Fruit fly (Drosophila melanogaster) whole organism, embryonic: ENCODE measurements around the gene CG5910.

ENCODE experiments used
- Abd-B ChIP-seq: fragments of 200-800 bp; sonication (Bioruptor generic); optimal IDR thresholded peaks from 2 replicates; lab custom pipeline; 2018; ENCODE audit warnings: missing biosample characterization, mild to moderate bottlenecking, missing genetic modification characterization, moderate library complexity
- CG10209 ChIP-seq: fragments of 200-800 bp; sonication (Bioruptor generic); optimal IDR thresholded peaks from 3 replicates; lab custom pipeline; 2017; ENCODE audit warnings: missing biosample characterization, mild to moderate bottlenecking, missing genetic modification characterization, missing genetic modification reagents
- CG10321 ChIP-seq: fragments of 200-800 bp; sonication (Bioruptor generic); IDR thresholded peaks from 2 replicates; pipeline ENCODE4 v1.3.6; 2022; ENCODE audit warnings: missing biosample characterization, missing genetic modification characterization
- CG10431 ChIP-seq: fragments of 200-800 bp; sonication (Bioruptor generic); optimal IDR thresholded peaks from 3 replicates; lab custom pipeline; 2018; ENCODE audit warnings: missing biosample characterization, mild to moderate bottlenecking, missing genetic modification characterization
- CG10654 ChIP-seq: fragments of 200-800 bp; sonication (Bioruptor generic); optimal IDR thresholded peaks from 2 replicates; lab custom pipeline; 2016; ENCODE audit warnings: missing biosample characterization, missing genetic modification characterization
- CG11456 ChIP-seq: fragments of 200-800 bp; sonication (Bioruptor generic); IDR thresholded peaks from 3 replicates; pipeline ENCODE4 v1.3.6; 2022; ENCODE audit warnings: missing biosample characterization, missing genetic modification characterization
- CG12236 ChIP-seq: fragments of 200-800 bp; sonication (Bioruptor generic); optimal IDR thresholded peaks from 2 replicates; lab custom pipeline; 2016; ENCODE audit warnings: missing biosample characterization, missing genetic modification characterization
- CG15696 ChIP-seq: fragments of 200-800 bp; sonication (Bioruptor generic); optimal IDR thresholded peaks from 2 replicates; lab custom pipeline; 2019; ENCODE audit warnings: missing biosample characterization, mild to moderate bottlenecking, missing genetic modification characterization, moderate library complexity
- CG1602 ChIP-seq: fragments of 200-800 bp; sonication (Bioruptor generic); optimal IDR thresholded peaks from 3 replicates; lab custom pipeline; 2016; ENCODE audit warnings: missing biosample characterization, missing genetic modification characterization
- CG16779 ChIP-seq: fragments of 200-800 bp; sonication (Bioruptor generic); IDR thresholded peaks from 2 replicates; pipeline ENCODE4 v1.3.6; 2022; ENCODE audit warnings: missing biosample characterization, missing genetic modification characterization
- CG17186 ChIP-seq: fragments of 200-800 bp; sonication (Bioruptor generic); optimal IDR thresholded peaks from 3 replicates; lab custom pipeline; 2017; ENCODE audit warnings: missing biosample characterization, missing genetic modification reagents, missing genetic modification characterization
- CG17612 ChIP-seq: fragments of 200-800 bp; sonication (Bioruptor generic); IDR thresholded peaks from 2 replicates; pipeline ENCODE4 v1.3.6; 2022; ENCODE audit warnings: missing biosample characterization, missing genetic modification characterization
- CG17802 ChIP-seq: fragments of 200-800 bp; sonication (Bioruptor generic); optimal IDR thresholded peaks from 2 replicates; lab custom pipeline; 2018; ENCODE audit warnings: missing biosample characterization, mild to moderate bottlenecking, missing genetic modification characterization, moderate library complexity
- CG2202 ChIP-seq: fragments of 200-800 bp; sonication (Bioruptor generic); optimal IDR thresholded peaks from 2 replicates; lab custom pipeline; 2018; ENCODE audit warnings: missing biosample characterization, mild to moderate bottlenecking, missing genetic modification characterization
- CG2875 ChIP-seq: fragments of 200-800 bp; sonication (Bioruptor generic); optimal IDR thresholded peaks from 2 replicates; lab custom pipeline; 2017; ENCODE audit warnings: missing biosample characterization, mild to moderate bottlenecking, missing genetic modification characterization, missing genetic modification reagents
- CG34422 ChIP-seq: fragments of 200-800 bp; sonication (Bioruptor generic); IDR thresholded peaks from 3 replicates; pipeline ENCODE4 v1.3.6; 2022; ENCODE audit warnings: missing biosample characterization, missing genetic modification characterization
- CG4282 ChIP-seq: fragments of 200-800 bp; sonication (Bioruptor generic); optimal IDR thresholded peaks from 2 replicates; lab custom pipeline; 2016; ENCODE audit warnings: missing biosample characterization, missing genetic modification characterization
- CG4820 ChIP-seq: fragments of 200-800 bp; sonication (Bioruptor generic); optimal IDR thresholded peaks from 3 replicates; lab custom pipeline; 2016; ENCODE audit warnings: missing biosample characterization, missing genetic modification characterization
- CG6689 ChIP-seq: fragments of 200-800 bp; sonication (Bioruptor generic); IDR thresholded peaks from 2 replicates; pipeline ENCODE4 v1.3.6; 2022; ENCODE audit warnings: missing biosample characterization, missing genetic modification characterization
- CG6813 ChIP-seq: fragments of 200-800 bp; sonication (Bioruptor generic); optimal IDR thresholded peaks from 2 replicates; lab custom pipeline; 2017; ENCODE audit warnings: missing biosample characterization, missing genetic modification characterization, mild to moderate bottlenecking, moderate library complexity, missing genetic modification reagents
- Dek ChIP-seq: fragments of 200-800 bp; sonication (Bioruptor generic); optimal IDR thresholded peaks from 3 replicates; lab custom pipeline; 2019; ENCODE audit warnings: missing biosample characterization, mild to moderate bottlenecking, missing genetic modification characterization, moderate library complexity
- Dip3 ChIP-seq: fragments of 200-800 bp; sonication (Bioruptor generic); optimal IDR thresholded peaks from 3 replicates; lab custom pipeline; 2016; ENCODE audit warnings: missing biosample characterization, missing genetic modification characterization
- Ets97D ChIP-seq: fragments of 200-800 bp; sonication (Bioruptor generic); optimal IDR thresholded peaks from 3 replicates; lab custom pipeline; 2016; ENCODE audit warnings: missing biosample characterization, missing genetic modification characterization
- Stat92E ChIP-seq, 3 experiments: fragments of >200 bp in 2 of 3; fragments of 200-800 bp in 1 of 3; sonication (Bioruptor generic) in 1 of 3; optimal IDR thresholded peaks; 2 replicates each; lab custom pipeline; 2017 to 2019; ENCODE audit warnings: missing biosample characterization in 3 of 3, missing genetic modification characterization in 3 of 3, mild to moderate bottlenecking in 1 of 3, moderate library complexity in 1 of 3
- Taf1 ChIP-seq: fragments of 200-800 bp; sonication (Bioruptor generic); IDR thresholded peaks from 2 replicates; pipeline ENCODE4 v1.3.6; 2022; ENCODE audit warnings: missing biosample characterization, missing genetic modification characterization
- Tbp ChIP-seq: fragments of >200 bp; optimal IDR thresholded peaks from 2 replicates; lab custom pipeline; 2018; ENCODE audit warnings: missing biosample characterization, missing genetic modification characterization
- Vsx1 ChIP-seq: fragments of 200-800 bp; sonication (Bioruptor generic); optimal IDR thresholded peaks from 2 replicates; lab custom pipeline; 2017; ENCODE audit warnings: missing biosample characterization, mild to moderate bottlenecking, missing genetic modification characterization, missing genetic modification reagents
- Xbp1 ChIP-seq: fragments of 200-800 bp; sonication (Bioruptor generic); optimal IDR thresholded peaks from 3 replicates; lab custom pipeline; 2016; ENCODE audit warnings: missing biosample characterization, mild to moderate bottlenecking, missing genetic modification characterization
- az2 ChIP-seq: fragments of 200-800 bp; sonication (Bioruptor generic); optimal IDR thresholded peaks from 3 replicates; lab custom pipeline; 2016; ENCODE audit warnings: missing biosample characterization, missing genetic modification characterization
- cad ChIP-seq: fragments of >200 bp; optimal IDR thresholded peaks from 2 replicates; lab custom pipeline; 2017; ENCODE audit warnings: missing biosample characterization, missing genetic modification characterization
- caup ChIP-seq: fragments of 200-800 bp; sonication (Bioruptor generic); optimal IDR thresholded peaks from 3 replicates; lab custom pipeline; 2017; ENCODE audit warnings: missing biosample characterization, mild to moderate bottlenecking, missing genetic modification characterization, moderate library complexity; ENCODE audit not compliant: severe bottlenecking
- croc ChIP-seq: fragments of 200-800 bp; sonication (Bioruptor generic); conservative IDR thresholded peaks from 3 replicates; pipeline ENCODE4 v1.3.6; 2022; ENCODE audit warnings: missing biosample characterization, missing genetic modification characterization
- crol ChIP-seq: fragments of 200-800 bp; sonication (Bioruptor generic); IDR thresholded peaks from 2 replicates; pipeline ENCODE4 v1.3.6; 2022; ENCODE audit warnings: missing biosample characterization, missing genetic modification characterization
- ems ChIP-seq: fragments of 200-800 bp; sonication (Bioruptor generic); optimal IDR thresholded peaks from 3 replicates; lab custom pipeline; 2016; ENCODE audit warnings: missing biosample characterization, missing genetic modification characterization
- gsb-n ChIP-seq: fragments of 200-800 bp; sonication (Bioruptor generic); optimal IDR thresholded peaks from 3 replicates; lab custom pipeline; 2018; ENCODE audit warnings: missing biosample characterization, mild to moderate bottlenecking, missing genetic modification characterization
- ham ChIP-seq: fragments of 200-800 bp; sonication (Bioruptor generic); IDR thresholded peaks from 2 replicates; pipeline ENCODE4 v1.3.6; 2022; ENCODE audit warnings: missing biosample characterization, missing genetic modification characterization
- hb ChIP-seq: fragments of 200-800 bp; sonication (Bioruptor generic); IDR thresholded peaks from 3 replicates; pipeline ENCODE4 v1.3.6; 2022; ENCODE audit warnings: missing biosample characterization, missing genetic modification characterization; ENCODE audit not compliant: partially characterized antibody
- kay ChIP-seq: fragments of 200-800 bp; sonication (Bioruptor generic); optimal IDR thresholded peaks from 2 replicates; lab custom pipeline; 2016; ENCODE audit warnings: missing biosample characterization, missing genetic modification characterization
- ken ChIP-seq: fragments of 200-800 bp; sonication (Bioruptor generic); IDR thresholded peaks from 3 replicates; pipeline ENCODE4 v1.3.6; 2022; ENCODE audit warnings: missing biosample characterization, missing genetic modification characterization
- lmd ChIP-seq: fragments of 200-800 bp; sonication (Bioruptor generic); IDR thresholded peaks from 2 replicates; pipeline ENCODE4 v1.3.6; 2022; ENCODE audit warnings: missing biosample characterization, missing genetic modification characterization
- p53 ChIP-seq: fragments of 200-800 bp; sonication (Bioruptor generic); optimal IDR thresholded peaks from 2 replicates; lab custom pipeline; 2016; ENCODE audit warnings: missing biosample characterization, missing genetic modification characterization
- pita ChIP-seq: fragments of 200-800 bp; sonication (Bioruptor generic); optimal IDR thresholded peaks from 2 replicates; lab custom pipeline; 2017; ENCODE audit warnings: missing biosample characterization, mild to moderate bottlenecking, missing genetic modification characterization
- pros ChIP-seq: fragments of 200-800 bp; sonication (Bioruptor generic); optimal IDR thresholded peaks from 3 replicates; lab custom pipeline; 2019; ENCODE audit warnings: missing biosample characterization, mild to moderate bottlenecking, missing genetic modification characterization, moderate library complexity
- pum ChIP-seq: fragments of 200-800 bp; sonication (Bioruptor generic); optimal IDR thresholded peaks from 2 replicates; lab custom pipeline; 2016; ENCODE audit warnings: missing biosample characterization, missing genetic modification characterization
- run ChIP-seq: fragments of 200-800 bp; sonication (Bioruptor generic); optimal IDR thresholded peaks from 3 replicates; lab custom pipeline; 2018; ENCODE audit warnings: missing biosample characterization, mild to moderate bottlenecking, missing genetic modification characterization
- sc ChIP-seq, 3 experiments: fragments of >200 bp in 2 of 3; fragments of 200-800 bp in 1 of 3; sonication (Bioruptor generic) in 1 of 3; optimal IDR thresholded peaks; 2 replicates in 2 of 3; 3 replicates in 1 of 3; lab custom pipeline; 2017; ENCODE audit warnings: mild to moderate bottlenecking in 1 of 3, missing biosample characterization in 1 of 3, missing genetic modification characterization in 1 of 3, missing genetic modification reagents in 1 of 3
- slou ChIP-seq: fragments of 200-800 bp; sonication (Bioruptor generic); optimal IDR thresholded peaks from 3 replicates; lab custom pipeline; 2016; ENCODE audit warnings: missing biosample characterization, missing genetic modification characterization
- tap ChIP-seq: fragments of 200-800 bp; optimal IDR thresholded peaks from 3 replicates; lab custom pipeline; 2019; ENCODE audit warnings: missing biosample characterization, mild to moderate bottlenecking, missing genetic modification characterization, moderate library complexity
- ttk ChIP-seq: fragments of 200-800 bp; sonication (Bioruptor generic); IDR thresholded peaks from 2 replicates; pipeline ENCODE4 v2.1.2; 2022; ENCODE audit warnings: missing biosample characterization, missing genetic modification characterization

CG5910 gene

dm6 chr3L:20444815-20445519 is 2.7 kb downstream of the CG5910 start (continued):
- peak; percentile 43 for TF ChIP-seq CG17802 (tag; lab: Kevin White, UChicago)
- peak; percentile 78 for TF ChIP-seq CG1602 (GFP tag; lab: Kevin White, UChicago)
- TF ChIP-seq ttk: peak; percentile 87
- peak; percentile 75 for TF ChIP-seq CG10654 (GFP tag; lab: Kevin White, UChicago)
- TF ChIP-seq sc (optimal IDR thresholded peaks at IDR 0.05; lab: Kevin White, UChicago): no peak
- TF ChIP-seq sc (GFP tag; optimal IDR thresholded peaks at IDR 0.05; lab: Kevin White, UChicago): peak; percentile 68
- peak; percentile 84 for TF ChIP-seq caup (GFP tag; lab: Kevin White, UChicago)
- TF ChIP-seq CG6689: peak; percentile 91
- no peak for TF ChIP-seq p53 (GFP tag; lab: Kevin White, UChicago)
- peak; percentile 83 for TF ChIP-seq CG10209 (GFP tag; lab: Kevin White, UChicago)
- peak; percentile 75 for TF ChIP-seq Vsx1 (GFP tag; lab: Kevin White, UChicago)
- TF ChIP-seq ham: 0 out of 2 replicates have a peak, but pooled peaks have one; percentile 50
- peak; percentile 49 for TF ChIP-seq CG2202 (tag; lab: Kevin White, UChicago)
- no peak for TF ChIP-seq Stat92E (GFP tag; optimal IDR thresholded peaks at IDR 0.05; lab: Kevin White, UChicago)
- TF ChIP-seq pum (GFP tag; lab: Kevin White, UChicago): no peak
- peak; percentile 79 for TF ChIP-seq Xbp1
- no peak for TF ChIP-seq CG10431
- peak; percentile 91 for TF ChIP-seq lmd (GFP tag; lab: Robert Waterston, UW)
- TF ChIP-seq pita (GFP tag; lab: Kevin White, UChicago): no peak
- peak; percentile 83 for TF ChIP-seq CG2875 (GFP tag; lab: Kevin White, UChicago)
- peak; percentile 24; the same call in 1 of the 2 replicates for TF ChIP-seq CG10321 (GFP tag; lab: Robert Waterston, UW)
- peak; percentile 61; the same call in 1 of the 2 replicates for TF ChIP-seq CG16779 (GFP tag; lab: Robert Waterston, UW)
- TF ChIP-seq CG17186 (GFP tag; lab: Kevin White, UChicago): peak; percentile 32
- peak; percentile 94 for TF ChIP-seq CG34422 (GFP tag; lab: Robert Waterston, UW)
- peak; percentile 62 for TF ChIP-seq kay (GFP tag; lab: Kevin White, UChicago)
- TF ChIP-seq CG4282 (GFP tag; lab: Kevin White, UChicago): peak; percentile 27
- TF ChIP-seq CG11456 (GFP tag; lab: Robert Waterston, UW): peak; percentile 88
- no peak for TF ChIP-seq cad (GFP tag; lab: Kevin White, UChicago)
- TF ChIP-seq ems: peak; percentile 56
- TF ChIP-seq pros: no peak
- peak; percentile 89 for TF ChIP-seq ken (GFP tag; lab: Robert Waterston, UW)
- TF ChIP-seq run (tag; lab: Kevin White, UChicago): peak; percentile 77
- TF ChIP-seq gsb-n: peak; percentile 74
- peak; percentile 75 for TF ChIP-seq croc (GFP tag; lab: Robert Waterston, UW)
- TF ChIP-seq crol (GFP tag; lab: Robert Waterston, UW): 0 out of 2 replicates have a peak, but pooled peaks have one; percentile 27
- TF ChIP-seq slou (GFP tag; lab: Kevin White, UChicago): peak; percentile 47
- TF ChIP-seq CG17612 (GFP tag; lab: Robert Waterston, UW): peak; percentile 74
- TF ChIP-seq Dip3: peak; percentile 9
- no peak for TF ChIP-seq CG12236 (GFP tag; lab: Kevin White, UChicago)
- TF ChIP-seq CG4820 (GFP tag; lab: Kevin White, UChicago): peak; percentile 80
- TF ChIP-seq az2: peak; percentile 83
- TF ChIP-seq Abd-B (GFP tag; lab: Kevin White, UChicago): peak; percentile 71
- TF ChIP-seq Ets97D: peak; percentile 13
- peak; percentile 43 for TF ChIP-seq CG15696 (tag; lab: Kevin White, UChicago)
- TF ChIP-seq Tbp (GFP tag; lab: Kevin White, UChicago): no peak
- 0 out of 3 replicates have a peak, but pooled peaks have one; percentile 15 for TF ChIP-seq hb (GFP tag; lab: Robert Waterston, UW)
- TF ChIP-seq Taf1 (GFP tag; lab: Robert Waterston, UW): peak; percentile 82
- peak; percentile 84 for TF ChIP-seq tap (tag; lab: Kevin White, UChicago)
- TF ChIP-seq Dek (tag; lab: Kevin White, UChicago): peak; percentile 66
- peak; percentile 85 for TF ChIP-seq CG6813
